Fruit fly (Drosophila melanogaster): ENCODE data around the gene Vha68-2.

Vha68-2 gene

DNA sequence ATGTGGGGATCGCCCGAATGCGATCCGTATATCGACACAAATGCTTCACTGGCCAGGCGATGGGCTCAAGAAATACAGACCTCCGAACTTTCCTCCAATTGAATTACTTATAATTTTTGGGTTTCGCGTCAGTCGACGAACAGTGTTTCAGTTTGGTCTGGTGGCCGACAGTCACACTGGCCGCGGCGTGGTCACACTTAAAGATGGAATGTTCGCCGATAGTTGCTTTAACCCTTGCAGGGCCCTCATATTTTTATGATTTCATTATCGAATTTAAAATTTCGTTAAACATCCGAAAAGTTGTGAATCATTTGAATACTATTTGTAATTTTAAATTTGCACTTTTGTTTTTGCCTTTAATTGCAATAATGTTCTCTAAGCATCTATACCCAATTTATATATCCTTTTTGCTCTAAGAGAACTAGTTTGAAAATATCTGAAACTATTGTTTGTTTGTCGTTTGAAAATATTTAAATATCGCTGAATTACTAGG lies 44.9 kb downstream of the Vha68-2 start, which contains the start of gene Ube4B (continued):
- no peak for TF ChIP-seq gcm (GFP tag; optimal IDR thresholded peaks at IDR 0.05)
- no peak for TF ChIP-seq CG3726 (GFP tag; IDR thresholded peaks at IDR 0.05)
- peak; percentile 46 for TF ChIP-seq CG10979 (tag; optimal IDR thresholded peaks at IDR 0.05)
- peak; percentile 94 for TF ChIP-seq pzg (GFP tag; optimal IDR thresholded peaks at IDR 0.05)
- TF ChIP-seq Hr51 (GFP tag; optimal IDR thresholded peaks at IDR 0.05) = peak in 1 of 2 experiments; percentile 78
- peak; percentile 21 for TF ChIP-seq Bdp1 (GFP tag; optimal IDR thresholded peaks at IDR 0.05)
- peak; percentile 75 for TF ChIP-seq E2f2 (GFP tag; IDR thresholded peaks at IDR 0.05)
- 0 out of 3 replicates have a peak, but pooled peaks have one; percentile 44 for TF ChIP-seq C15 (GFP tag; IDR thresholded peaks at IDR 0.05)
- TF ChIP-seq fd3F (GFP tag; optimal IDR thresholded peaks at IDR 0.05) = no peak
- no peak for TF ChIP-seq CG11560 (tag; IDR thresholded peaks at IDR 0.05)
- TF ChIP-seq Med (GFP tag) = peak; percentile 97
- TF ChIP-seq PHDP (tag; optimal IDR thresholded peaks at IDR 0.05) = no peak
- TF ChIP-seq CG12299 (tag; optimal IDR thresholded peaks at IDR 0.05) = no peak
- no peak for TF ChIP-seq dimm (GFP tag; IDR thresholded peaks at IDR 0.05)
- peak; percentile 93 for TF ChIP-seq gfzf (GFP tag; optimal IDR thresholded peaks at IDR 0.05)
- TF ChIP-seq CG8478 (optimal IDR thresholded peaks at IDR 0.05) = no peak
- TF ChIP-seq CG2875 (GFP tag; optimal IDR thresholded peaks at IDR 0.05) = no peak
- TF ChIP-seq CG14441 (GFP tag; IDR thresholded peaks at IDR 0.05) = peak; percentile 58; the same call in 1 of the 2 replicates
- no peak for TF ChIP-seq ewg (GFP tag; optimal IDR thresholded peaks at IDR 0.05)
- peak; percentile 90 for TF ChIP-seq amos (GFP tag; IDR thresholded peaks at IDR 0.05; ENCODE audit: partially characterized antibody)
- TF ChIP-seq Poxn (GFP tag; IDR thresholded peaks at IDR 0.05) = no peak
- no peak for TF ChIP-seq gcm2 (GFP tag; optimal IDR thresholded peaks at IDR 0.05)
- TF ChIP-seq CG8089 (GFP tag; optimal IDR thresholded peaks at IDR 0.05) = peak; percentile 56
- peak; percentile 58; the same call in 1 of the 2 replicates for TF ChIP-seq CG1024 (GFP tag; IDR thresholded peaks at IDR 0.05)
- TF ChIP-seq pfk (GFP tag; optimal IDR thresholded peaks at IDR 0.05) = peak; percentile 50
- peak; percentile 62 for TF ChIP-seq Sin3A (optimal IDR thresholded peaks at IDR 0.05)
- peak; percentile 7 for TF ChIP-seq CG30431 (GFP tag; optimal IDR thresholded peaks at IDR 0.05)
- peak; percentile 86 for TF ChIP-seq bbx (GFP tag; IDR thresholded peaks at IDR 0.05; ENCODE audit: partially characterized antibody)
- peak; percentile 61 for TF ChIP-seq CG9727 (GFP tag; optimal IDR thresholded peaks at IDR 0.05)
- no peak for TF ChIP-seq CoRest (tag; optimal IDR thresholded peaks at IDR 0.05)
- no peak for TF ChIP-seq cad (GFP tag; optimal IDR thresholded peaks at IDR 0.05)
- no peak for TF ChIP-seq jing (GFP tag; optimal IDR thresholded peaks at IDR 0.05)
- peak; percentile 45 for TF ChIP-seq crc (GFP tag; optimal IDR thresholded peaks at IDR 0.05)
- no peak for TF ChIP-seq CG11504 (tag; optimal IDR thresholded peaks at IDR 0.05)
- no peak for TF ChIP-seq sd (tag; optimal IDR thresholded peaks at IDR 0.05)
- TF ChIP-seq CG6765 (GFP tag; optimal IDR thresholded peaks at IDR 0.05) = no peak
- peak; percentile 61 for TF ChIP-seq p53 (GFP tag; optimal IDR thresholded peaks at IDR 0.05)
- TF ChIP-seq CG3163 (GFP tag; optimal IDR thresholded peaks at IDR 0.05) = peak; percentile 48
- TF ChIP-seq vnd (GFP tag; IDR thresholded peaks at IDR 0.05; ENCODE audit: partially characterized antibody) = peak; percentile 76
- peak; percentile 43; the same call in 1 of the 2 replicates for TF ChIP-seq CG11085 (GFP tag; IDR thresholded peaks at IDR 0.05)
- TF ChIP-seq CG10543 (GFP tag; optimal IDR thresholded peaks at IDR 0.05) = peak; percentile 69
- no peak for TF ChIP-seq CG11093 (GFP tag; IDR thresholded peaks at IDR 0.05)
- TF ChIP-seq ro (GFP tag; IDR thresholded peaks at IDR 0.05) = peak; percentile 43; the same call in 1 of the 2 replicates
- TF ChIP-seq CG4707 (GFP tag; optimal IDR thresholded peaks at IDR 0.05) = no peak
- TF ChIP-seq CG13296 (GFP tag; optimal IDR thresholded peaks at IDR 0.05) = no peak
- no peak for TF ChIP-seq CG8765 (GFP tag; IDR thresholded peaks at IDR 0.05)
- TF ChIP-seq Nf-YB (GFP tag; optimal IDR thresholded peaks at IDR 0.05) = no peak
- no peak for TF ChIP-seq CG4854 (GFP tag; optimal IDR thresholded peaks at IDR 0.05)
- TF ChIP-seq stwl (tag; optimal IDR thresholded peaks at IDR 0.05) = peak; percentile 83
- TF ChIP-seq CG18262 (tag; optimal IDR thresholded peaks at IDR 0.05) = no peak
- no peak for TF ChIP-seq Hey (tag; optimal IDR thresholded peaks at IDR 0.05)

All from whole organism, embryonic.